Worm (Caenorhabditis elegans): ENCODE measurements around the gene F31E8.5.

F31E8.5 gene

DNA sequence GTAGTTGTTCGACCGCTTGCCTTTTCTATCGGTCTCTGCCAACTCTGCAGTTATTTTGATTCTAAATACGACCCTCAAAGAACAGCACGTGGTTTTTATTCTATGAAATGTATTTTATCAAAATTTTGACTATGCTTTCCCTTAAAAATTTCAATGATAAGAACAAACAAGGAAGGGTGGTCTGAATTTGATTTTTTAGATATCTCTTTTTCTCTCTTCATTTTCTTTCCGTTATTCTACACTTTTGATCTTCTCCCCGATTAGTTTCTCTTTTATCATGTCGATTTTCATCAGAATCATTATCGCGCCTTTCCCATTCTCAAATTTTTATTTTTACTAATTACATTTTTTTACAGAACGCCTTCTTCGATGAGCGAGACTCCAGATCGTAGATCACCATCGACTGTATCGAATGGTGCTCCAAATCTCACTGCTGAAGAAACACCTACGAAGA is 38.0 kb upstream of the F31E8.5 start:
- no peak for TF ChIP-seq bed-2 (GFP tag; IDR thresholded peaks at IDR 0.05)
- no peak for TF ChIP-seq attf-5 (GFP tag; optimal IDR thresholded peaks at IDR 0.05)
- TF ChIP-seq zfh-2 (GFP tag; conservative IDR thresholded peaks at IDR 0.05) = no peak
- TF ChIP-seq cebp-1 (GFP tag; IDR thresholded peaks at IDR 0.05) = no peak
- TF ChIP-seq cebp-1 (tag; optimal IDR thresholded peaks at IDR 0.05) = no peak
- TF ChIP-seq egrh-3 (GFP tag; IDR thresholded peaks at IDR 0.05) = no peak
- TF ChIP-seq attf-6 (GFP tag; IDR thresholded peaks at IDR 0.05) = no peak
- no peak for TF ChIP-seq akir-1 (GFP tag; optimal IDR thresholded peaks at IDR 0.05)
- TF ChIP-seq fkh-3 (tag; optimal IDR thresholded peaks at IDR 0.05) = no peak
- no peak for TF ChIP-seq Y53G8AR.9 (GFP tag; conservative IDR thresholded peaks at IDR 0.05)
- no peak for TF ChIP-seq dpff-1 (tag; optimal IDR thresholded peaks at IDR 0.05)
- no peak for TF ChIP-seq chd-7 (tag; optimal IDR thresholded peaks at IDR 0.05)
- TF ChIP-seq gei-17 (GFP tag; optimal IDR thresholded peaks at IDR 0.05) = no peak
- TF ChIP-seq nfya-1 (tag; optimal IDR thresholded peaks at IDR 0.05; ENCODE audit: borderline replicate concordance, insufficient read depth) = no peak

DNA sequence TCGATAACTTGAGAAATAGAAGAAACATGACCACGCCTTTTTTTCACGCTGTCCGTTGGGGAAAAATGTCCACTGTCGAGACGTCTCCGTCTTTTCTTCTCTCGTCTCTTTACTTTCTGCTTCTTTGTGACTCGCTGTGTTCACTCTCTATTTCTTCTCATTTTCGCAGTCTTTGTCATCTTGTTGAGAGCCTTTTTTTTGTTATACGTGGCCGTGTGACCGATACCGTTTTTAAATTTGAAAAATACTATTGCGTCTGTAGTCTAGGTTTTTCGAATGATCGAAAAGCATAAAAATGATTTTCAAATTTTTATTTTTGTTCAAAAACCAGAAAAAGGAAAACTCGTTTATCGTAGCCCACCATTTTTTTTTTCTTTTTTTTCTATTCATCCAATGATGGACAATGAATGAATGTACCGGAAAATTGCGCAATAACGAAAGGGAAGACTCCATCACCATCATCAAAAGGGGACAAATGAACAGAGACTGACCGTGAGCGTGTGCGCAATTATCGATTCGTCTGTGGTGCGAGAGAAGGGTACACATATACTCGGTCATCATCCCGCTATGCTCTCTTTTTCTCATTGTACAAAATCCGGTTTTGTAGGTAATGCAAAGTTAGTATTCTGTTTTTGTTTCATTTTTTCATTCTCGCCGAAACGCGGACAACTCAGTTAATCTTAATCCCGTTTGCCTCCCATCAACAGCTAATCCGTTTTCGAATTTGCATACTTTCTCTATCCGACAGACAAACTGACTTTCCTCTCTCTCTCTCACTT is 37.4 kb upstream of the F31E8.5 start:
- no peak for TF ChIP-seq let-607 (tag; optimal IDR thresholded peaks at IDR 0.05)
- no peak for TF ChIP-seq B0035.1 (tag; optimal IDR thresholded peaks at IDR 0.05)
- TF ChIP-seq atf-7 (tag; optimal IDR thresholded peaks at IDR 0.05) = no peak
- TF ChIP-seq mxl-1 (tag; optimal IDR thresholded peaks at IDR 0.05) = no peak
- peak; percentile 16; the same call in 1 of the 2 replicates for TF ChIP-seq hmg-1.2 (GFP tag; IDR thresholded peaks at IDR 0.05)
- no peak for TF ChIP-seq aptf-2 (GFP tag; conservative IDR thresholded peaks at IDR 0.05)
- 0 out of 2 replicates have a peak, but pooled peaks have one; percentile 18 for TF ChIP-seq pbrm-1 (GFP tag; IDR thresholded peaks at IDR 0.05)
- TF ChIP-seq Y53G8AR.9 (GFP tag; conservative IDR thresholded peaks at IDR 0.05) = no peak
- TF ChIP-seq ceh-91 (GFP tag; IDR thresholded peaks at IDR 0.05) = no peak
- no peak for TF ChIP-seq dpff-1 (tag; optimal IDR thresholded peaks at IDR 0.05)
- no peak for TF ChIP-seq somi-1 (GFP tag; optimal IDR thresholded peaks at IDR 0.05)
- no peak for TF ChIP-seq cebp-1 (GFP tag; IDR thresholded peaks at IDR 0.05)
- peak; percentile 1 for TF ChIP-seq cebp-1 (tag; optimal IDR thresholded peaks at IDR 0.05)
- no peak for TF ChIP-seq him-1 (tag; optimal IDR thresholded peaks at IDR 0.05)
- TF ChIP-seq K12H6.12 (tag; optimal IDR thresholded peaks at IDR 0.05) = no peak
- no peak for TF ChIP-seq tbp1 (GFP tag; optimal IDR thresholded peaks at IDR 0.05)

DNA sequence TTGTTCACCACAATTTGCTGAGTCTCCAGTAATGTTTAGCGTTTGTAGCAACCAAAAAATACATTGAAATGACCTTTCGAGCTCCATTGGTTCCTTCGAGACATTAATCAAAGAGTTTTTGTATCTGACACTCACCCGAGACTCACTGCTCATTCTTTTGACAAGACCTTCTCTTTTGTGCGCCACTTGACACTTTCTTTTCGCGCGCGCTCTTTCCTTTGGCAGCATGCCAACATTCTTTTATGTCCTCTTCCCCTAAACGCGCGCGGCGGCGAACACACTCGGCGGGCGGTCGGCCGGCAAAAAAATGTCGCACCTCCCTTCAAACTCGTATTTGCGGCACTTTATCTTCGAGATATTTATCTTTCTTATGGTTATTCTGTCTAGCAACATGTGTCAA is 36.6 kb upstream of the F31E8.5 start:
- TF ChIP-seq pbrm-1 (GFP tag; IDR thresholded peaks at IDR 0.05) (no peak), snpc-1.1 (tag; optimal IDR thresholded peaks at IDR 0.05; ENCODE audit: insufficient read depth) (no peak), F37B4.10 (GFP tag; IDR thresholded peaks at IDR 0.05) (no peak), efl-1 (GFP tag; optimal IDR thresholded peaks at IDR 0.05) (peak; percentile 53), rpc-1 (optimal IDR thresholded peaks at IDR 0.05) (no peak), rpc-1 (tag; optimal IDR thresholded peaks at IDR 0.05) (no peak), K11D2.4 (GFP tag; IDR thresholded peaks at IDR 0.05) (no peak), ceh-100 (GFP tag; IDR thresholded peaks at IDR 0.05) (no peak), ceh-27 (GFP tag; optimal IDR thresholded peaks at IDR 0.05) (peak; percentile 5), lsl-1 (GFP tag; optimal IDR thresholded peaks at IDR 0.05) (no peak), D2030.7 (GFP tag; IDR thresholded peaks at IDR 0.05) (0 out of 2 replicates have a peak, but pooled peaks have one; percentile 19), F33H1.4 (GFP tag; IDR thresholded peaks at IDR 0.05) (no peak), tbp1 (GFP tag; optimal IDR thresholded peaks at IDR 0.05) (no peak), cebp-2 (GFP tag; IDR thresholded peaks at IDR 0.05) (no peak), F49E8.2 (tag; optimal IDR thresholded peaks at IDR 0.05; ENCODE audit: insufficient read depth) (no peak), ZK185.1 (tag; optimal IDR thresholded peaks at IDR 0.05; ENCODE audit: poor library complexity, severe bottlenecking) (no peak), F10E7.11 (tag; optimal IDR thresholded peaks at IDR 0.05) (no peak), mcd-1 (GFP tag; IDR thresholded peaks at IDR 0.05) (peak; percentile 27; the same call in 1 of the 2 replicates), ceh-91 (GFP tag; IDR thresholded peaks at IDR 0.05) (no peak), xnd-1 (tag; optimal IDR thresholded peaks at IDR 0.05) (peak; percentile 19), attf-6 (GFP tag; IDR thresholded peaks at IDR 0.05) (no peak), unc-130 (GFP tag; optimal IDR thresholded peaks at IDR 0.05) (no peak), nfya-1 (tag; optimal IDR thresholded peaks at IDR 0.05; ENCODE audit: borderline replicate concordance, insufficient read depth) (no peak), B0035.1 (tag; optimal IDR thresholded peaks at IDR 0.05) (no peak)
